Fruit fly (Drosophila melanogaster) whole organism, prepupa: ENCODE results near the gene CG8202.

Experiments used
- CG16779 ChIP-seq: fragments of 200-800 bp; sonication (Bioruptor generic); optimal IDR thresholded peaks from 3 replicates; lab custom pipeline; 2017; ENCODE audit warnings: missing biosample characterization, mild to moderate bottlenecking, missing genetic modification characterization
- CG3032 ChIP-seq: fragments of 200-800 bp; optimal IDR thresholded peaks from 2 replicates; lab custom pipeline; 2019; ENCODE audit warnings: missing biosample characterization, mild to moderate bottlenecking, missing genetic modification characterization, moderate library complexity
- CG32006 ChIP-seq: fragments of 200-800 bp; sonication (Bioruptor generic); optimal IDR thresholded peaks from 3 replicates; lab custom pipeline; 2017; ENCODE audit warnings: missing biosample characterization, mild to moderate bottlenecking, missing genetic modification characterization
- Met ChIP-seq: fragments of 200-800 bp; sonication (Bioruptor generic); optimal IDR thresholded peaks from 3 replicates; lab custom pipeline; 2016; ENCODE audit warnings: missing biosample characterization, missing genetic modification characterization
- OdsH ChIP-seq: fragments of 200-800 bp; sonication (Bioruptor generic); optimal IDR thresholded peaks from 3 replicates; lab custom pipeline; 2016; ENCODE audit warnings: missing biosample characterization, missing genetic modification characterization
- eg ChIP-seq: fragments of 200-800 bp; sonication (Bioruptor generic); IDR thresholded peaks from 3 replicates; pipeline ENCODE4 v1.3.6; 2022; ENCODE audit warnings: missing biosample characterization, missing genetic modification characterization
- esn ChIP-seq: fragments of 200-800 bp; sonication (Bioruptor generic); optimal IDR thresholded peaks from 2 replicates; lab custom pipeline; 2016; ENCODE audit warnings: missing biosample characterization, mild to moderate bottlenecking, missing genetic modification characterization, moderate library complexity
- spab ChIP-seq: fragments of 200-800 bp; sonication (Bioruptor generic); optimal IDR thresholded peaks from 2 replicates; lab custom pipeline; 2017; ENCODE audit warnings: missing biosample characterization, mild to moderate bottlenecking, missing genetic modification characterization, missing genetic modification reagents
- ss ChIP-seq, 2 experiments: fragments of 200-800 bp; sonication (Bioruptor generic); optimal IDR thresholded peaks; 2 replicates in 1 of 2; 3 replicates in 1 of 2; lab custom pipeline; 2017 to 2018; ENCODE audit warnings: mild to moderate bottlenecking in 2 of 2, missing biosample characterization in 2 of 2, missing genetic modification characterization in 2 of 2, moderate library complexity in 1 of 2

dm6 chr3R:8699230-8699629, 32.7 kb upstream of the CG8202 start:
- TF ChIP-seq spab: no peak
- no peak for TF ChIP-seq OdsH (GFP tag; lab: Kevin White, UChicago)
- no peak for TF ChIP-seq eg (GFP tag; lab: Robert Waterston, UW)
- TF ChIP-seq Met: no peak
- no peak for TF ChIP-seq CG16779
- TF ChIP-seq ss (GFP tag; optimal IDR thresholded peaks at IDR 0.05; lab: Kevin White, UChicago): no peak
- TF ChIP-seq CG3032 (tag; lab: Kevin White, UChicago): no peak
- no peak for TF ChIP-seq esn
- no peak for TF ChIP-seq CG32006
